Worm (Caenorhabditis elegans) whole organism, young adult: ENCODE data around the gene ncx-8.

ENCODE experiments used
- C06A6.2 ChIP-seq: fragments of 200-800 bp; sonication (Bioruptor generic); conservative IDR thresholded peaks from 2 replicates; pipeline ENCODE4 v1.3.6; 2022; ENCODE audit warnings: missing genetic modification characterization, missing compliant biosample characterization
- F10E7.11 ChIP-seq: sonication (generic microtip); optimal IDR thresholded peaks from 2 replicates; lab custom pipeline; 2017; ENCODE audit warnings: mild to moderate bottlenecking, missing genetic modification characterization, moderate library complexity, missing compliant biosample characterization
- F22D6.2 ChIP-seq: sonication (generic microtip); optimal IDR thresholded peaks from 2 replicates; lab custom pipeline; 2016; ENCODE audit warnings: mild to moderate bottlenecking, missing genetic modification characterization, missing compliant biosample characterization
- F23B12.7 ChIP-seq: sonication (generic microtip); optimal IDR thresholded peaks from 2 replicates; lab custom pipeline; 2017; ENCODE audit warnings: missing genetic modification characterization, mild to moderate bottlenecking, missing compliant biosample characterization, antibody characterized with exemption, moderate library complexity; ENCODE audit not compliant: insufficient read depth
- F39B2.1 ChIP-seq: fragments of 200-800 bp; sonication (Bioruptor generic); IDR thresholded peaks from 2 replicates; pipeline ENCODE4 v1.3.6; 2022; ENCODE audit warnings: missing genetic modification reagents, missing genetic modification characterization, missing compliant biosample characterization
- F57A8.1 ChIP-seq: fragments of 200-800 bp; sonication (Bioruptor generic); optimal IDR thresholded peaks from 2 replicates; lab custom pipeline; 2018; ENCODE audit warnings: mild to moderate bottlenecking, missing genetic modification characterization, moderate library complexity, missing compliant biosample characterization
- Y67H2A.10 ChIP-seq: fragments of 200-800 bp; sonication (Bioruptor generic); conservative IDR thresholded peaks from 2 replicates; pipeline ENCODE4 v1.3.6; 2022; ENCODE audit warnings: missing genetic modification reagents, missing genetic modification characterization, missing compliant biosample characterization
- Y95B8A.8 ChIP-seq: fragments of 200-800 bp; sonication (Bioruptor generic); IDR thresholded peaks from 2 replicates; pipeline ENCODE4 v1.3.6; 2022; ENCODE audit warnings: missing genetic modification reagents, missing genetic modification characterization, missing compliant biosample characterization
- akir-1 ChIP-seq: fragments of 200-800 bp; sonication (Bioruptor generic); optimal IDR thresholded peaks from 2 replicates; lab custom pipeline; 2018; ENCODE audit warnings: mild to moderate bottlenecking, missing genetic modification characterization, moderate library complexity, missing compliant biosample characterization
- ama-1 ChIP-seq, 3 experiments: fragments of 150-350 bp in 1 of 3; sonication (generic microtip) in 2 of 3; optimal IDR thresholded peaks; 2 replicates each; lab custom pipeline; 2014 to 2018; ENCODE audit warnings: missing biosample characterization in 2 of 3, missing genetic modification characterization in 2 of 3, missing genetic modification reagents in 2 of 3
- aptf-3 ChIP-seq: fragments of 200-800 bp; sonication (Bioruptor generic); IDR thresholded peaks from 2 replicates; pipeline ENCODE4 v1.3.6; 2022; ENCODE audit warnings: missing genetic modification characterization, missing compliant biosample characterization
- bed-2 ChIP-seq: fragments of 200-800 bp; sonication (Bioruptor generic); IDR thresholded peaks from 2 replicates; pipeline ENCODE4 v1.3.6; 2022; ENCODE audit warnings: missing genetic modification reagents, missing genetic modification characterization, missing compliant biosample characterization
- cebp-1 ChIP-seq, 2 experiments: fragments of 200-800 bp in 1 of 2; sonication (Bioruptor generic) in 1 of 2; sonication (generic microtip) in 1 of 2; IDR thresholded peaks in 1 of 2; optimal IDR thresholded peaks in 1 of 2; 2 replicates each; pipeline versions ENCODE4 v1.3.6 to Lab custom; 2017 to 2022; ENCODE audit warnings: missing compliant biosample characterization in 2 of 2, missing genetic modification characterization in 2 of 2, mild to moderate bottlenecking in 1 of 2, missing genetic modification reagents in 1 of 2, moderate library complexity in 1 of 2
- ceh-100 ChIP-seq: fragments of 200-800 bp; sonication (Bioruptor generic); IDR thresholded peaks from 2 replicates; pipeline ENCODE4 v1.3.6; 2022; ENCODE audit warnings: missing genetic modification reagents, missing genetic modification characterization, missing compliant biosample characterization
- ceh-27 ChIP-seq: fragments of 200-800 bp; sonication (Bioruptor generic); optimal IDR thresholded peaks from 2 replicates; lab custom pipeline; 2018; ENCODE audit warnings: mild to moderate bottlenecking, missing genetic modification characterization, moderate library complexity, missing compliant biosample characterization
- ceh-58 ChIP-seq: fragments of 200-800 bp; sonication (Bioruptor generic); IDR thresholded peaks from 2 replicates; pipeline ENCODE4 v1.3.6; 2022; ENCODE audit warnings: missing genetic modification characterization, missing compliant biosample characterization
- ceh-79 ChIP-seq: sonication (generic microtip); optimal IDR thresholded peaks from 2 replicates; lab custom pipeline; 2017; ENCODE audit warnings: mild to moderate bottlenecking, missing genetic modification characterization, missing compliant biosample characterization
- ceh-91 ChIP-seq: fragments of 200-800 bp; sonication (Bioruptor generic); IDR thresholded peaks from 2 replicates; pipeline ENCODE4 v1.3.6; 2022; ENCODE audit warnings: missing genetic modification reagents, missing genetic modification characterization, missing compliant biosample characterization
- dpl-1 ChIP-seq: fragments of 150-350 bp; optimal IDR thresholded peaks from 2 replicates; lab custom pipeline; 2014; ENCODE audit warnings: missing biosample characterization, missing genetic modification reagents, missing genetic modification characterization
- egl-44 ChIP-seq: fragments of 200-800 bp; sonication (Bioruptor generic); IDR thresholded peaks from 2 replicates; pipeline ENCODE4 v1.3.6; 2022; ENCODE audit warnings: missing genetic modification reagents, missing genetic modification characterization, missing compliant biosample characterization
- egrh-3 ChIP-seq: fragments of 200-800 bp; sonication (Bioruptor generic); IDR thresholded peaks from 2 replicates; pipeline ENCODE4 v1.3.6; 2022; ENCODE audit warnings: missing genetic modification reagents, missing genetic modification characterization, missing compliant biosample characterization
- ekl-4 ChIP-seq: fragments of 200-800 bp; sonication (Bioruptor generic); IDR thresholded peaks from 2 replicates; pipeline ENCODE4 v1.3.6; 2022; ENCODE audit warnings: missing genetic modification reagents, missing genetic modification characterization, missing compliant biosample characterization
- ets-4 ChIP-seq: fragments of 200-800 bp; sonication (Bioruptor generic); optimal IDR thresholded peaks from 2 replicates; lab custom pipeline; 2018; ENCODE audit warnings: mild to moderate bottlenecking, missing genetic modification characterization, missing compliant biosample characterization
- hlh-12 ChIP-seq: sonication (generic microtip); optimal IDR thresholded peaks from 2 replicates; lab custom pipeline; 2016; ENCODE audit warnings: missing genetic modification characterization, missing compliant biosample characterization
- lag-1 ChIP-seq: fragments of 200-800 bp; sonication (Bioruptor generic); IDR thresholded peaks from 2 replicates; pipeline ENCODE4 v1.3.6; 2022; ENCODE audit warnings: missing genetic modification reagents, missing genetic modification characterization, missing compliant biosample characterization
- let-526 ChIP-seq: fragments of 200-800 bp; sonication (Bioruptor generic); IDR thresholded peaks from 2 replicates; pipeline ENCODE4 v1.3.6; 2022; ENCODE audit warnings: missing genetic modification reagents, missing genetic modification characterization, missing compliant biosample characterization
- lin-26 ChIP-seq: fragments of 200-800 bp; sonication (Bioruptor generic); IDR thresholded peaks from 2 replicates; pipeline ENCODE4 v1.3.6; 2022; ENCODE audit warnings: missing genetic modification reagents, missing genetic modification characterization, missing compliant biosample characterization
- madf-3 ChIP-seq: fragments of 200-800 bp; sonication (Bioruptor generic); IDR thresholded peaks from 2 replicates; pipeline ENCODE4 v1.3.6; 2022; ENCODE audit warnings: missing genetic modification reagents, missing genetic modification characterization, missing compliant biosample characterization
- madf-8 ChIP-seq: fragments of 200-800 bp; sonication (Bioruptor generic); conservative IDR thresholded peaks from 2 replicates; pipeline ENCODE4 v1.3.6; 2022; ENCODE audit warnings: missing genetic modification reagents, missing genetic modification characterization, missing compliant biosample characterization
- mcd-1 ChIP-seq: fragments of 200-800 bp; sonication (Bioruptor generic); IDR thresholded peaks from 2 replicates; pipeline ENCODE4 v1.3.6; 2022; ENCODE audit warnings: missing genetic modification reagents, missing genetic modification characterization, missing compliant biosample characterization
- mxl-1 ChIP-seq: sonication (generic microtip); optimal IDR thresholded peaks from 2 replicates; lab custom pipeline; 2016; ENCODE audit warnings: missing genetic modification characterization, missing compliant biosample characterization
- nfya-1 ChIP-seq: sonication (generic microtip); optimal IDR thresholded peaks from 2 replicates; lab custom pipeline; 2017; ENCODE audit warnings: antibody characterized with exemption, missing compliant biosample characterization, missing genetic modification characterization, borderline replicate concordance; ENCODE audit not compliant: insufficient read depth
- nhr-27 ChIP-seq: fragments of 200-800 bp; sonication (Bioruptor generic); optimal IDR thresholded peaks from 2 replicates; lab custom pipeline; 2018; ENCODE audit warnings: mild to moderate bottlenecking, missing genetic modification characterization, moderate library complexity, missing compliant biosample characterization
- nhr-80 ChIP-seq: sonication (generic microtip); optimal IDR thresholded peaks from 2 replicates; lab custom pipeline; 2016; ENCODE audit warnings: missing genetic modification characterization, missing compliant biosample characterization
- nhr-90 ChIP-seq: sonication (generic microtip); optimal IDR thresholded peaks from 2 replicates; lab custom pipeline; 2016; ENCODE audit warnings: missing genotype, mild to moderate bottlenecking, missing genetic modification characterization, missing compliant biosample characterization
- repo-1 ChIP-seq: sonication (generic microtip); optimal IDR thresholded peaks from 2 replicates; lab custom pipeline; 2017; ENCODE audit warnings: mild to moderate bottlenecking, missing genetic modification characterization, missing compliant biosample characterization
- sea-2 ChIP-seq: fragments of 200-800 bp; sonication (Bioruptor generic); IDR thresholded peaks from 2 replicates; pipeline ENCODE4 v1.3.6; 2022; ENCODE audit warnings: missing genetic modification characterization, missing compliant biosample characterization
- snpc-1.1 ChIP-seq: sonication (generic microtip); optimal IDR thresholded peaks from 2 replicates; lab custom pipeline; 2017; ENCODE audit warnings: missing genetic modification characterization, mild to moderate bottlenecking, missing compliant biosample characterization, antibody characterized with exemption, moderate library complexity, missing genotype, missing genetic modification reagents; ENCODE audit not compliant: insufficient read depth
- tbx-9 ChIP-seq: sonication (generic microtip); optimal IDR thresholded peaks from 2 replicates; lab custom pipeline; 2016; ENCODE audit warnings: borderline replicate concordance, missing genetic modification characterization, inconsistent platforms, missing compliant biosample characterization
- xnd-1 ChIP-seq: sonication (generic microtip); optimal IDR thresholded peaks from 2 replicates; lab custom pipeline; 2016; ENCODE audit warnings: missing genotype, missing genetic modification reagents, missing genetic modification characterization, missing compliant biosample characterization
- ztf-18 ChIP-seq: sonication (generic microtip); optimal IDR thresholded peaks from 2 replicates; lab custom pipeline; 2016; ENCODE audit warnings: missing genotype, mild to moderate bottlenecking, missing genetic modification characterization, missing compliant biosample characterization
- ztf-6 ChIP-seq: fragments of 200-800 bp; sonication (Bioruptor generic); IDR thresholded peaks from 2 replicates; pipeline ENCODE4 v1.3.6; 2022; ENCODE audit warnings: missing genetic modification reagents, missing genetic modification characterization, missing compliant biosample characterization

Gene ncx-8

DNA sequence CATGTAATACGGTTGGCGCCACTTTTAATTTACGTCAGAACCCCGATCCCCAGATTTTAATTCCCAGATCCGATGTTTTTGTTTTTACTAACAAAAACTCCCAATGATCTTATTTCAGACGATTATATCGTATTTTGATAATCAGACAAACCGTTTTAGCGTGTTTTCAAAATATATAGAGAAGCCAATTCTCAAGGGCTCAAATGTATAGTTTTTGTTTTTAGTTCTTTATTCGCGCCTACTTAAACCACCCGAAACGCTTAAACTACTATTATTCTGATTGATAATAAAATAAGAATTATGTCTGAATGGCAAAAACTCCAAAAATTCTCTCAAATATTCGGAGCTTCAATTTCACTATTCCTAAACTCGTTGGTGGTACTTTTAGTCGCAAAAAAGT, 30.5 kb downstream of the ncx-8 start, which contains the start of gene str-208 (continued):
- TF ChIP-seq nhr-80 (no peak), F39B2.1 (no peak), ama-1 (optimal IDR thresholded peaks at IDR 0.05; lab: Kevin White, UChicago) (no peak), ama-1 (GFP tag; optimal IDR thresholded peaks at IDR 0.05; lab: Kevin White, UChicago) (no peak), sea-2 (GFP tag; lab: Robert Waterston, UW) (no peak)

DNA sequence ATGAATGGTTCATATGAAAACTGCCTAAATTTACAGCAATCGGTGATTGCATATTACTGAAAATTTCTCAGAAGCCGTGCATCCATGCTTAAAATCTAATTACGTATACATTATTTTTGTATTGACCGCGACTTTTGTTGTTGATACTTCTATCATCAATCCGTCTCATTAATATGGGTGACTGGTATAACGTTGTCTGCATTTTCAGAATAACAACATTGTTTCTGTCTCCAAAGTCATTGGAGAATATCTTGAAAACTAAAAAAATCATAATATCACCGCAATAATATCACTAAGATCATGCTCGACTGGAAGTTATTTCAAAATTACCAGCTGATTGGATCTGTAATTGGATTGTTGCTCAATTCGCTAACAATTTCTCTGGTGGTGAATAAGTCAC, 35.6 kb downstream of the ncx-8 start, which contains the start of gene str-207:
Gene str-207 (plus strand): TSS at position 301 of the 400 bp plus-strand sequence.
- no peak for TF ChIP-seq ztf-18 (tag; lab: Kevin White, UChicago)
- no peak for TF ChIP-seq mxl-1 (tag; lab: Kevin White, UChicago)
- TF ChIP-seq F57A8.1 (GFP tag; lab: Kevin White, UChicago) = no peak
- TF ChIP-seq lag-1 (GFP tag; lab: Robert Waterston, UW) = no peak
- TF ChIP-seq lin-26 (GFP tag; lab: Robert Waterston, UW) = no peak
- TF ChIP-seq tbx-9 (tag; lab: Kevin White, UChicago) = no peak
- TF ChIP-seq F22D6.2 (tag; lab: Kevin White, UChicago) = no peak
- TF ChIP-seq repo-1 (tag; lab: Kevin White, UChicago) = no peak
- no peak for TF ChIP-seq ztf-6
- TF ChIP-seq akir-1 = no peak
- TF ChIP-seq dpl-1 (GFP tag; lab: Kevin White, UChicago) = no peak
- no peak for TF ChIP-seq F23B12.7 (tag; lab: Kevin White, UChicago)
- TF ChIP-seq madf-3 (GFP tag; lab: Robert Waterston, UW) = no peak
- TF ChIP-seq, all 124 proteins: peak for 0

ce11 chrV:4948635-4949034, 38.4 kb downstream of the ncx-8 start, which contains the start of gene str-209:
Gene str-209, plus strand, starts transcription at chrV:4948935.
- TF ChIP-seq xnd-1 (tag; lab: Kevin White, UChicago) = no peak
- TF ChIP-seq nfya-1 (tag; lab: Kevin White, UChicago) = no peak
- TF ChIP-seq ceh-27 (GFP tag; lab: Kevin White, UChicago) = no peak
- TF ChIP-seq bed-2 (GFP tag; lab: Robert Waterston, UW) = no peak
- TF ChIP-seq ztf-18 (tag; lab: Kevin White, UChicago) = no peak
- no peak for TF ChIP-seq F10E7.11 (tag; lab: Kevin White, UChicago)
- TF ChIP-seq Y95B8A.8 (GFP tag; lab: Robert Waterston, UW) = no peak
- TF ChIP-seq lin-26 (GFP tag; lab: Robert Waterston, UW) = no peak
- TF ChIP-seq F57A8.1 (GFP tag; lab: Kevin White, UChicago) = no peak
- no peak for TF ChIP-seq Y67H2A.10
- no peak for TF ChIP-seq aptf-3 (GFP tag; lab: Robert Waterston, UW)
- no peak for TF ChIP-seq egl-44
- TF ChIP-seq egrh-3 (GFP tag; lab: Robert Waterston, UW) = no peak
- no peak for TF ChIP-seq cebp-1 (GFP tag; IDR thresholded peaks at IDR 0.05; lab: Robert Waterston, UW)
- TF ChIP-seq cebp-1 (tag; optimal IDR thresholded peaks at IDR 0.05; lab: Kevin White, UChicago) = no peak
- TF ChIP-seq ceh-79 = no peak
- TF ChIP-seq C06A6.2 = no peak
- TF ChIP-seq, all 124 proteins: peak for 0

- no peak for TF ChIP-seq F23B12.7 (tag; lab: Kevin White, UChicago)
- TF ChIP-seq ceh-58 = no peak
- TF ChIP-seq ceh-91 (GFP tag; lab: Robert Waterston, UW) = no peak
- TF ChIP-seq ekl-4 (GFP tag; lab: Robert Waterston, UW) = no peak
- no peak for TF ChIP-seq hlh-12 (tag; lab: Kevin White, UChicago)
- no peak for TF ChIP-seq cebp-1 (GFP tag; IDR thresholded peaks at IDR 0.05; lab: Robert Waterston, UW)
- TF ChIP-seq cebp-1 (tag; optimal IDR thresholded peaks at IDR 0.05; lab: Kevin White, UChicago) = no peak
- TF ChIP-seq ets-4 = no peak
- no peak for TF ChIP-seq ceh-100 (GFP tag; lab: Robert Waterston, UW)
- TF ChIP-seq C06A6.2 = no peak
- no peak for TF ChIP-seq let-526 (GFP tag; lab: Robert Waterston, UW)
- TF ChIP-seq xnd-1 (tag; lab: Kevin White, UChicago) = no peak
- no peak for TF ChIP-seq nhr-90 (tag; lab: Kevin White, UChicago)
- TF ChIP-seq snpc-1.1 (tag; lab: Kevin White, UChicago) = no peak
- TF ChIP-seq nhr-27 = no peak
- TF ChIP-seq madf-8 (GFP tag; lab: Robert Waterston, UW) = no peak
- no peak for TF ChIP-seq mcd-1
- TF ChIP-seq Y67H2A.10 = no peak
These were observed 42.8 kb downstream of the ncx-8 start, which contains the start of gene str-211 for ce11 chrV:4944219-4944618. Gene str-211, minus strand, starts transcription at chrV:4944319.
